Worm (Caenorhabditis elegans) whole organism, young adult: ENCODE data around the gene Y48A6B.8.

Experiments
- B0035.1 ChIP-seq: sonication (generic microtip); optimal IDR thresholded peaks from 2 replicates; lab custom pipeline; 2016; ENCODE audit warnings: missing genetic modification characterization, mild to moderate bottlenecking, missing compliant biosample characterization, missing genotype, missing genetic modification reagents
- B0261.1 ChIP-seq: sonication (generic microtip); optimal IDR thresholded peaks from 2 replicates; lab custom pipeline; 2016; ENCODE audit warnings: mild to moderate bottlenecking, missing genetic modification characterization, moderate library complexity, missing compliant biosample characterization
- C06A6.2 ChIP-seq: fragments of 200-800 bp; sonication (Bioruptor generic); conservative IDR thresholded peaks from 2 replicates; pipeline ENCODE4 v1.3.6; 2022; ENCODE audit warnings: missing genetic modification characterization, missing compliant biosample characterization
- D2030.7 ChIP-seq: fragments of 200-800 bp; sonication (Bioruptor generic); IDR thresholded peaks from 2 replicates; pipeline ENCODE4 v1.3.6; 2022; ENCODE audit warnings: missing genetic modification reagents, missing genetic modification characterization, missing compliant biosample characterization
- F33H1.4 ChIP-seq: fragments of 200-800 bp; sonication (Bioruptor generic); IDR thresholded peaks from 2 replicates; pipeline ENCODE4 v1.3.6; 2022; ENCODE audit warnings: missing genetic modification reagents, missing genetic modification characterization, missing compliant biosample characterization
- F49E8.2 ChIP-seq: sonication (generic microtip); optimal IDR thresholded peaks from 3 replicates; lab custom pipeline; 2017; ENCODE audit warnings: missing genetic modification characterization, mild to moderate bottlenecking, missing compliant biosample characterization, antibody characterized with exemption, moderate library complexity; ENCODE audit not compliant: insufficient read depth
- F55B11.4 ChIP-seq: sonication (generic microtip); optimal IDR thresholded peaks from 2 replicates; lab custom pipeline; 2016; ENCODE audit warnings: missing compliant biosample characterization, missing genetic modification characterization, borderline replicate concordance; ENCODE audit not compliant: insufficient read depth
- F57C9.4 ChIP-seq: sonication (generic microtip); optimal IDR thresholded peaks from 2 replicates; lab custom pipeline; 2017; ENCODE audit warnings: mild to moderate bottlenecking, missing genetic modification characterization, missing compliant biosample characterization
- Y95B8A.8 ChIP-seq: fragments of 200-800 bp; sonication (Bioruptor generic); IDR thresholded peaks from 2 replicates; pipeline ENCODE4 v1.3.6; 2022; ENCODE audit warnings: missing genetic modification reagents, missing genetic modification characterization, missing compliant biosample characterization
- akir-1 ChIP-seq: fragments of 200-800 bp; sonication (Bioruptor generic); optimal IDR thresholded peaks from 2 replicates; lab custom pipeline; 2018; ENCODE audit warnings: mild to moderate bottlenecking, missing genetic modification characterization, moderate library complexity, missing compliant biosample characterization
- ceh-40 ChIP-seq: fragments of 200-800 bp; sonication (Bioruptor generic); IDR thresholded peaks from 2 replicates; pipeline ENCODE4 v1.3.6; 2022; ENCODE audit warnings: missing genetic modification characterization, missing compliant biosample characterization
- dpl-1 ChIP-seq: fragments of 150-350 bp; optimal IDR thresholded peaks from 2 replicates; lab custom pipeline; 2014; ENCODE audit warnings: missing biosample characterization, missing genetic modification reagents, missing genetic modification characterization
- efl-1 ChIP-seq: fragments of 150-350 bp; optimal IDR thresholded peaks from 2 replicates; lab custom pipeline; 2014; ENCODE audit warnings: missing biosample characterization, missing genetic modification reagents, missing genetic modification characterization
- ets-4 ChIP-seq: fragments of 200-800 bp; sonication (Bioruptor generic); optimal IDR thresholded peaks from 2 replicates; lab custom pipeline; 2018; ENCODE audit warnings: mild to moderate bottlenecking, missing genetic modification characterization, missing compliant biosample characterization
- hmg-1.2 ChIP-seq: fragments of 200-800 bp; sonication (Bioruptor generic); IDR thresholded peaks from 2 replicates; pipeline ENCODE4 v1.3.6; 2022; ENCODE audit warnings: missing genetic modification reagents, missing genetic modification characterization, missing compliant biosample characterization
- hsf-1 ChIP-seq: fragments of 200-800 bp; sonication (Bioruptor generic); IDR thresholded peaks from 2 replicates; pipeline ENCODE4 v1.3.6; 2022; ENCODE audit warnings: missing genetic modification reagents, missing genetic modification characterization, missing compliant biosample characterization
- lin-40 ChIP-seq: sonication (generic microtip); optimal IDR thresholded peaks from 2 replicates; lab custom pipeline; 2016; ENCODE audit warnings: missing genetic modification characterization, mild to moderate bottlenecking, missing compliant biosample characterization, missing genotype, missing genetic modification reagents
- lin-54 ChIP-seq: fragments of 200-800 bp; sonication (Bioruptor generic); optimal IDR thresholded peaks from 2 replicates; lab custom pipeline; 2018; ENCODE audit warnings: mild to moderate bottlenecking, missing genetic modification characterization, missing compliant biosample characterization
- lir-1 ChIP-seq: fragments of 200-800 bp; sonication (Bioruptor generic); conservative IDR thresholded peaks from 2 replicates; pipeline ENCODE4 v1.3.6; 2022; ENCODE audit warnings: missing genetic modification reagents, missing genetic modification characterization, missing compliant biosample characterization
- lsl-1 ChIP-seq: fragments of 200-800 bp; sonication (Bioruptor generic); optimal IDR thresholded peaks from 2 replicates; lab custom pipeline; 2018; ENCODE audit warnings: mild to moderate bottlenecking, missing genetic modification characterization, moderate library complexity, missing compliant biosample characterization
- lsy-27 ChIP-seq: sonication (generic microtip); optimal IDR thresholded peaks from 2 replicates; lab custom pipeline; 2017; ENCODE audit warnings: missing genetic modification characterization, mild to moderate bottlenecking, missing compliant biosample characterization, antibody characterized with exemption, missing genotype, borderline replicate concordance; ENCODE audit not compliant: insufficient read depth
- madf-10 ChIP-seq: sonication (generic microtip); optimal IDR thresholded peaks from 2 replicates; lab custom pipeline; 2016; ENCODE audit warnings: mild to moderate bottlenecking, missing genetic modification characterization, missing compliant biosample characterization
- madf-6 ChIP-seq: fragments of 200-800 bp; sonication (Bioruptor generic); IDR thresholded peaks from 2 replicates; pipeline ENCODE4 v1.3.6; 2022; ENCODE audit warnings: missing genetic modification reagents, missing genetic modification characterization, missing compliant biosample characterization
- mxl-1 ChIP-seq: sonication (generic microtip); optimal IDR thresholded peaks from 2 replicates; lab custom pipeline; 2016; ENCODE audit warnings: missing genetic modification characterization, missing compliant biosample characterization
- nhr-80 ChIP-seq: sonication (generic microtip); optimal IDR thresholded peaks from 2 replicates; lab custom pipeline; 2016; ENCODE audit warnings: missing genetic modification characterization, missing compliant biosample characterization
- nhr-90 ChIP-seq: sonication (generic microtip); optimal IDR thresholded peaks from 2 replicates; lab custom pipeline; 2016; ENCODE audit warnings: missing genotype, mild to moderate bottlenecking, missing genetic modification characterization, missing compliant biosample characterization
- rec-8 ChIP-seq, 2 experiments: sonication (generic microtip); optimal IDR thresholded peaks; 2 replicates each; lab custom pipeline; 2016; ENCODE audit warnings: mild to moderate bottlenecking in 2 of 2, missing genetic modification characterization in 2 of 2, missing genetic modification reagents in 2 of 2, missing genotype in 2 of 2, missing biosample characterization in 1 of 2, missing compliant biosample characterization in 1 of 2, moderate library complexity in 1 of 2
- sea-2 ChIP-seq: fragments of 200-800 bp; sonication (Bioruptor generic); IDR thresholded peaks from 2 replicates; pipeline ENCODE4 v1.3.6; 2022; ENCODE audit warnings: missing genetic modification characterization, missing compliant biosample characterization
- snpc-3.4 ChIP-seq: sonication (generic microtip); optimal IDR thresholded peaks from 2 replicates; lab custom pipeline; 2017; ENCODE audit warnings: missing genetic modification characterization, mild to moderate bottlenecking, missing compliant biosample characterization, antibody characterized with exemption, moderate library complexity, missing genotype, missing genetic modification reagents
- snpc-4 ChIP-seq, 5 experiments: fragments of 150-350 bp in 1 of 5; sonication (generic microtip) in 4 of 5; optimal IDR thresholded peaks; 2 replicates each; lab custom pipeline; 2014 to 2018; ENCODE audit warnings: missing genetic modification characterization in 5 of 5, missing biosample characterization in 3 of 5, antibody characterized with exemption in 2 of 5, mild to moderate bottlenecking in 2 of 5, missing compliant biosample characterization in 2 of 5, missing genotype in 2 of 5, moderate library complexity in 2 of 5, missing genetic modification reagents in 1 of 5
- sptf-2 ChIP-seq: fragments of 200-800 bp; sonication (Bioruptor generic); optimal IDR thresholded peaks from 2 replicates; lab custom pipeline; 2018; ENCODE audit warnings: mild to moderate bottlenecking, missing genetic modification characterization, missing compliant biosample characterization
- tbx-9 ChIP-seq: sonication (generic microtip); optimal IDR thresholded peaks from 2 replicates; lab custom pipeline; 2016; ENCODE audit warnings: borderline replicate concordance, missing genetic modification characterization, inconsistent platforms, missing compliant biosample characterization
- ztf-18 ChIP-seq: sonication (generic microtip); optimal IDR thresholded peaks from 2 replicates; lab custom pipeline; 2016; ENCODE audit warnings: missing genotype, mild to moderate bottlenecking, missing genetic modification characterization, missing compliant biosample characterization

Gene Y48A6B.8

ce11 chrIII:11063259-11063658, 34.0 kb upstream of the Y48A6B.8 start, which contains the start of gene rsa-2 (continued):
- TF ChIP-seq hmg-1.2 (GFP tag; lab: Robert Waterston, UW), result peak; percentile 95
- TF ChIP-seq nhr-90 (tag; lab: Kevin White, UChicago), result no peak
- peak; percentile 93 for TF ChIP-seq madf-6
- TF ChIP-seq B0035.1 (tag; lab: Kevin White, UChicago), result no peak
- peak; percentile 35 for TF ChIP-seq snpc-3.4 (tag; lab: Kevin White, UChicago)
- TF ChIP-seq F55B11.4 (tag; lab: Kevin White, UChicago), result no peak
- no peak for TF ChIP-seq C06A6.2
- TF ChIP-seq rec-8 (tag; optimal IDR thresholded peaks at IDR 0.05; lab: Kevin White, UChicago), result no peak
- peak; percentile 86 for TF ChIP-seq lin-54
- peak; percentile 38 for TF ChIP-seq lin-40 (tag; lab: Kevin White, UChicago)
- no peak for TF ChIP-seq F57C9.4 (tag; lab: Kevin White, UChicago)
- TF ChIP-seq F49E8.2 (tag; lab: Kevin White, UChicago), result peak; percentile 16
- TF ChIP-seq lsl-1, result peak; percentile 63
- peak; percentile 77 for TF ChIP-seq dpl-1 (GFP tag; lab: Kevin White, UChicago)
- TF ChIP-seq snpc-4 (GFP tag; optimal IDR thresholded peaks at IDR 0.05; lab: Kevin White, UChicago), result peak; percentile 7
- TF ChIP-seq snpc-4 (tag; optimal IDR thresholded peaks at IDR 0.05; lab: Kevin White, UChicago), result peak in 3 of 4 experiments; percentile 18 to 53 (median 44)
- no peak for TF ChIP-seq lsy-27 (tag; lab: Kevin White, UChicago)
- 0 out of 2 replicates have a peak, but pooled peaks have one; percentile 33 for TF ChIP-seq Y95B8A.8 (GFP tag; lab: Robert Waterston, UW)
- peak; percentile 68 for TF ChIP-seq F33H1.4 (GFP tag; lab: Robert Waterston, UW)
- TF ChIP-seq ztf-18 (tag; lab: Kevin White, UChicago), result peak; percentile 6
- TF ChIP-seq sptf-2 (GFP tag; lab: Kevin White, UChicago), result no peak
- peak; percentile 1 for TF ChIP-seq B0261.1 (tag; lab: Kevin White, UChicago)
- 0 out of 2 replicates have a peak, but pooled peaks have one; percentile 35 for TF ChIP-seq lir-1
- no peak for TF ChIP-seq ets-4 (GFP tag; lab: Kevin White, UChicago)
- peak; percentile 91 for TF ChIP-seq efl-1 (GFP tag; lab: Kevin White, UChicago)
- peak; percentile 66 for TF ChIP-seq hsf-1
- TF ChIP-seq ceh-40, result no peak

- TF ChIP-seq madf-6, result no peak
- no peak for TF ChIP-seq D2030.7 (GFP tag; lab: Robert Waterston, UW)
- TF ChIP-seq mxl-1 (tag; lab: Kevin White, UChicago), result no peak
- no peak for TF ChIP-seq B0261.1 (tag; lab: Kevin White, UChicago)
- TF ChIP-seq snpc-4 (GFP tag; optimal IDR thresholded peaks at IDR 0.05; lab: Kevin White, UChicago), result no peak
- no peak for TF ChIP-seq snpc-4 (tag; optimal IDR thresholded peaks at IDR 0.05; lab: Kevin White, UChicago)
- no peak for TF ChIP-seq sea-2 (GFP tag; lab: Robert Waterston, UW)
- no peak for TF ChIP-seq tbx-9 (tag; lab: Kevin White, UChicago)
- no peak for TF ChIP-seq akir-1 (GFP tag; lab: Kevin White, UChicago)
- TF ChIP-seq nhr-80 (tag; lab: Kevin White, UChicago), result peak; percentile 59
- TF ChIP-seq madf-10 (tag; lab: Kevin White, UChicago), result no peak
- TF ChIP-seq ets-4 (GFP tag; lab: Kevin White, UChicago), result no peak
- peak; percentile 3 for TF ChIP-seq lin-40 (tag; lab: Kevin White, UChicago)
Observed at ce11 chrIII:11059775-11060174, 30.5 kb upstream of the Y48A6B.8 start.
